Fruit fly (Drosophila melanogaster): Measurements from ENCODE around the gene CG13318.

Gene CG13318

DNA sequence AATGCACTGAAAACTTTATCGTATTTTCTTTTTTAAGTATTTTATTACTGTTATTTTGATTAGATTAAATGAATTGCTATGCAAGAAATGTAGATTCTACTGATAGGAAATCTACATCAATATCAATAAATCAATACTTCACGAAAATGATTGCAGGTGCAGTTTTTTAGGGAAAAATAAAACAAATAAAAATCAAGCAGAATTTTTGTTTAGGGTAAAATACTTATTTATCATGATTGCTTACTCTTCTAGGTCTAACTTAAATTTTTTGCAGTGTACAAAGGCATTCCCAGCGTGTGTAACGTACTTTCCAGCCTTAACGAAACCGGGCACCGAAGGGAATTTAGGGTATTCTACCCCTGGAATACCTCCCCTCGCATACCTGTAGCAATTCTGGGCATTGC, 36.0 kb upstream of the CG13318 start (continued):
- TF ChIP-seq Chrac-16 (GFP tag; optimal IDR thresholded peaks at IDR 0.05): peak; percentile 83
- TF ChIP-seq sc (optimal IDR thresholded peaks at IDR 0.05): no peak
- peak; percentile 81 for TF ChIP-seq sc (GFP tag; optimal IDR thresholded peaks at IDR 0.05)
- TF ChIP-seq p53 (GFP tag; optimal IDR thresholded peaks at IDR 0.05): no peak
- peak; percentile 60 for TF ChIP-seq CG30020 (tag; optimal IDR thresholded peaks at IDR 0.05)
- TF ChIP-seq CG3163 (GFP tag; optimal IDR thresholded peaks at IDR 0.05): no peak
- no peak for TF ChIP-seq Hey (tag; optimal IDR thresholded peaks at IDR 0.05)
- peak; percentile 38 for TF ChIP-seq Sry-β (GFP tag; optimal IDR thresholded peaks at IDR 0.05)
- no peak for TF ChIP-seq prd (optimal IDR thresholded peaks at IDR 0.05)
- TF ChIP-seq prd (GFP tag; IDR thresholded peaks at IDR 0.05): peak; percentile 87
- TF ChIP-seq caup (GFP tag; optimal IDR thresholded peaks at IDR 0.05; ENCODE audit: severe bottlenecking): no peak
- no peak for TF ChIP-seq Sry-δ (GFP tag; optimal IDR thresholded peaks at IDR 0.05)
- no peak for TF ChIP-seq psq (GFP tag; optimal IDR thresholded peaks at IDR 0.05)
- TF ChIP-seq Dp (GFP tag; optimal IDR thresholded peaks at IDR 0.05): no peak
- TF ChIP-seq tap (tag; optimal IDR thresholded peaks at IDR 0.05): peak; percentile 41
- TF ChIP-seq Doc3 (GFP tag; IDR thresholded peaks at IDR 0.05; ENCODE audit: partially characterized antibody): no peak
- TF ChIP-seq CG6813 (GFP tag; optimal IDR thresholded peaks at IDR 0.05): peak; percentile 75
- peak; percentile 77 for TF ChIP-seq Usf (GFP tag; optimal IDR thresholded peaks at IDR 0.05)
- TF ChIP-seq sens-2 (GFP tag; IDR thresholded peaks at IDR 0.05): 0 out of 2 replicates have a peak, but pooled peaks have one; percentile 51
- peak; percentile 1 for TF ChIP-seq TFAM (GFP tag; optimal IDR thresholded peaks at IDR 0.05)
- TF ChIP-seq CG10654 (GFP tag; optimal IDR thresholded peaks at IDR 0.05): peak; percentile 59
- no peak for TF ChIP-seq pzg (GFP tag; optimal IDR thresholded peaks at IDR 0.05)
- peak; percentile 6; the same call in 1 of the 2 replicates for TF ChIP-seq CG14441 (GFP tag; IDR thresholded peaks at IDR 0.05)
- TF ChIP-seq CG17912 (GFP tag; optimal IDR thresholded peaks at IDR 0.05): no peak
- TF ChIP-seq Hmr (GFP tag; optimal IDR thresholded peaks at IDR 0.05): peak; percentile 21
- peak; percentile 77 for TF ChIP-seq CG13424 (tag; optimal IDR thresholded peaks at IDR 0.05)
- no peak for TF ChIP-seq sug (tag; optimal IDR thresholded peaks at IDR 0.05)
- TF ChIP-seq CG13775 (GFP tag; optimal IDR thresholded peaks at IDR 0.05): peak; percentile 88
- TF ChIP-seq lmd (GFP tag; IDR thresholded peaks at IDR 0.05): peak; percentile 27; the same call in 1 of the 2 replicates
- TF ChIP-seq CG2678 (tag; optimal IDR thresholded peaks at IDR 0.05): peak; percentile 77
- peak; percentile 16 for TF ChIP-seq CG3065 (GFP tag; optimal IDR thresholded peaks at IDR 0.05)
- TF ChIP-seq dimm (GFP tag; IDR thresholded peaks at IDR 0.05): no peak
- peak; percentile 87 for TF ChIP-seq Xrp1 (GFP tag; IDR thresholded peaks at IDR 0.05)
- peak; percentile 8 for TF ChIP-seq btn (GFP tag; optimal IDR thresholded peaks at IDR 0.05)
- peak; percentile 59 for TF ChIP-seq salm (tag; optimal IDR thresholded peaks at IDR 0.05)
- no peak for TF ChIP-seq jigr1 (GFP tag; IDR thresholded peaks at IDR 0.05)
- peak; percentile 9 for TF ChIP-seq Fer1 (GFP tag; optimal IDR thresholded peaks at IDR 0.05)
- peak; percentile 11 for TF ChIP-seq CG7928 (GFP tag; optimal IDR thresholded peaks at IDR 0.05)
- TF ChIP-seq CG2202 (tag; optimal IDR thresholded peaks at IDR 0.05): peak; percentile 73
- TF ChIP-seq Opbp (GFP tag; IDR thresholded peaks at IDR 0.05; ENCODE audit: partially characterized antibody): no peak
- peak; percentile 67 for TF ChIP-seq Hsf (GFP tag; optimal IDR thresholded peaks at IDR 0.05)
- no peak for TF ChIP-seq CG11247 (GFP tag; IDR thresholded peaks at IDR 0.05)
- no peak for TF ChIP-seq Aef1 (GFP tag; IDR thresholded peaks at IDR 0.05)
- peak in 1 of 2 experiments; percentile 55 for TF ChIP-seq Hr51 (GFP tag; optimal IDR thresholded peaks at IDR 0.05)
- no peak for TF ChIP-seq CG43689 (GFP tag; IDR thresholded peaks at IDR 0.05)
- no peak for TF ChIP-seq nom (GFP tag; optimal IDR thresholded peaks at IDR 0.05)
- TF ChIP-seq CG10462 (GFP tag; optimal IDR thresholded peaks at IDR 0.05): peak; percentile 65
- TF ChIP-seq Side (GFP tag; optimal IDR thresholded peaks at IDR 0.05): peak; percentile 66
- TF ChIP-seq lov (optimal IDR thresholded peaks at IDR 0.05): no peak
- TF ChIP-seq lov (GFP tag; IDR thresholded peaks at IDR 0.05): peak; percentile 63; the same call in 1 of the 3 replicates
- TF ChIP-seq CG13296 (GFP tag; optimal IDR thresholded peaks at IDR 0.05): no peak

Measured in whole organism, embryonic.